Fruit fly (Drosophila melanogaster): Measurements from ENCODE around the gene CG4686.

Gene CG4686

DNA sequence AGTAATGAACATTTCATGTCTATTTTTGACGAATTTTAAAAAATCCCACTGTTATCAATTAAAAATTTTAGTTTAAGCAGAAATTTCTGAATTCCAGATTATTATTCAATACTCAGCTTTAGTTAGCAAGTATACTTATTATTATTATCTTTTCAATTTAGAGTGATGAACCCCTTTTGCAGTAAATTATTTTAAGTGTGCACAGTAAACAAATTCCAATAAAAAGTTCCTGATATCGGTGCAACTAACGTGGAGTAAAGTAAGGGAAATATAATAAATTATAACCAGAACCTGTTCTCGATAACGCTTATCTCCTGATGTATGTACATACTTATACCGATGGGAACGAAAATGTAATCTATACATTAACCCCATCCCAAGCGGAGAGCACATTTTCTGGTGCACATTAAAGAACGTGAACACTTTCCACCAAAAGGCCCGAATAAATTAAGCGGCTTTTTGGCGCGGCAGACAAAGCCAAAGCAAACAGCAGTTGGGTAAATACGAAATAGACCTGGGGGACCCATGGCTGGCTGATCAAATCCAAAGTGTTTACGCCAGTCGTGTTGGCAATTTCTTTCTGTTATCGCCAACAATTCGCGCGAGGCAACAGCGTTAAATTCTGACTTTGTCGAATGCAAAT, 6.2 kb upstream of the CG4686 start (continued):
- TF ChIP-seq CHES-1-like (GFP tag; optimal IDR thresholded peaks at IDR 0.05) (peak; percentile 10), CG1792 (GFP tag; optimal IDR thresholded peaks at IDR 0.05) (peak; percentile 36), CG9727 (GFP tag; optimal IDR thresholded peaks at IDR 0.05) (peak; percentile 16), dpn (GFP tag; optimal IDR thresholded peaks at IDR 0.05) (peak in 1 of 2 experiments; percentile 2), Rfx (GFP tag; IDR thresholded peaks at IDR 0.05) (peak; percentile 46; the same call in 1 of the 2 replicates), Oli (tag; optimal IDR thresholded peaks at IDR 0.05) (no peak), Dbx (GFP tag; IDR thresholded peaks at IDR 0.05) (peak; percentile 68; the same call in 2 of the 3 replicates), CG12219 (GFP tag; optimal IDR thresholded peaks at IDR 0.05) (peak; percentile 22), wor (GFP tag; IDR thresholded peaks at IDR 0.05) (no peak), Lhr (GFP tag; optimal IDR thresholded peaks at IDR 0.05) (no peak), pho (GFP tag; optimal IDR thresholded peaks at IDR 0.05) (peak; percentile 37), maf-S (GFP tag; optimal IDR thresholded peaks at IDR 0.05) (peak; percentile 10), CG8290 (GFP tag; optimal IDR thresholded peaks at IDR 0.05) (no peak), CG8290 (tag; optimal IDR thresholded peaks at IDR 0.05) (no peak), CG34376 (GFP tag; optimal IDR thresholded peaks at IDR 0.05) (no peak), Camta (GFP tag; optimal IDR thresholded peaks at IDR 0.05) (peak; percentile 5), grn (GFP tag; optimal IDR thresholded peaks at IDR 0.05) (peak; percentile 34), ATbp (GFP tag; optimal IDR thresholded peaks at IDR 0.05) (peak; percentile 67), Adf1 (GFP tag; IDR thresholded peaks at IDR 0.05) (peak; percentile 44; the same call in 1 of the 2 replicates), CG7357 (GFP tag; IDR thresholded peaks at IDR 0.05) (no peak), eyg (GFP tag; optimal IDR thresholded peaks at IDR 0.05) (peak; percentile 21), tup (GFP tag; optimal IDR thresholded peaks at IDR 0.05) (peak; percentile 6), corto (GFP tag; optimal IDR thresholded peaks at IDR 0.05) (peak; percentile 19), lab (GFP tag; optimal IDR thresholded peaks at IDR 0.05) (peak; percentile 86), CG13624 (GFP tag; optimal IDR thresholded peaks at IDR 0.05) (peak; percentile 25), PHDP (tag; optimal IDR thresholded peaks at IDR 0.05) (peak; percentile 0), CG5180 (GFP tag; optimal IDR thresholded peaks at IDR 0.05) (peak; percentile 31), CG2120 (GFP tag; optimal IDR thresholded peaks at IDR 0.05) (peak; percentile 62), Side (GFP tag; optimal IDR thresholded peaks at IDR 0.05) (peak; percentile 43), NFAT (GFP tag; IDR thresholded peaks at IDR 0.05) (peak; percentile 41; the same call in 1 of the 2 replicates), hkb (optimal IDR thresholded peaks at IDR 0.05) (no peak), hkb (GFP tag; IDR thresholded peaks at IDR 0.05) (peak; percentile 68), CG17802 (tag; optimal IDR thresholded peaks at IDR 0.05) (no peak), CG7745 (tag; optimal IDR thresholded peaks at IDR 0.05) (peak; percentile 44), chinmo (GFP tag; IDR thresholded peaks at IDR 0.05; ENCODE audit: partially characterized antibody) (0 out of 4 replicates have a peak, but pooled peaks have one; percentile 51), CG6765 (GFP tag; optimal IDR thresholded peaks at IDR 0.05) (peak; percentile 16), Ets65A (GFP tag) (peak; percentile 83), CG32532 (GFP tag; IDR thresholded peaks at IDR 0.05) (peak; percentile 50; the same call in 1 of the 2 replicates), her (GFP tag; optimal IDR thresholded peaks at IDR 0.05) (peak; percentile 9), zfh1 (GFP tag; IDR thresholded peaks at IDR 0.05) (peak; percentile 34; the same call in 1 of the 3 replicates), odd (GFP tag; optimal IDR thresholded peaks at IDR 0.05) (peak; percentile 3), E2f2 (GFP tag; IDR thresholded peaks at IDR 0.05) (peak; percentile 26; the same call in 1 of the 2 replicates), otp (GFP tag; IDR thresholded peaks at IDR 0.05) (0 out of 3 replicates have a peak, but pooled peaks have one; percentile 31), vvl (GFP tag; IDR thresholded peaks at IDR 0.05) (0 out of 2 replicates have a peak, but pooled peaks have one; percentile 27), cad (GFP tag; optimal IDR thresholded peaks at IDR 0.05) (no peak), CrebB (tag; optimal IDR thresholded peaks at IDR 0.05) (peak; percentile 46), Xrp1 (GFP tag; IDR thresholded peaks at IDR 0.05) (peak; percentile 46), lov (optimal IDR thresholded peaks at IDR 0.05) (no peak), lov (GFP tag; IDR thresholded peaks at IDR 0.05) (0 out of 3 replicates have a peak, but pooled peaks have one; percentile 11), wdn (GFP tag; IDR thresholded peaks at IDR 0.05) (0 out of 2 replicates have a peak, but pooled peaks have one; percentile 21), dysf (GFP tag; IDR thresholded peaks at IDR 0.05) (no peak)

All from whole organism, embryonic.